Worm (Caenorhabditis elegans) whole organism, L4 larva: ENCODE data around the gene orc-5.

Experiments
- ama-1 ChIP-seq: fragments of 150-350 bp; optimal IDR thresholded peaks from 2 replicates; lab custom pipeline; 2014; ENCODE audit warnings: inconsistent platforms, mixed read lengths
- ceh-82 ChIP-seq: sonication (generic microtip); optimal IDR thresholded peaks from 2 replicates; lab custom pipeline; 2017; ENCODE audit warnings: missing biosample characterization, missing genetic modification characterization
- ces-1 ChIP-seq: fragments of 150-350 bp; sonication (generic microtip); optimal IDR thresholded peaks from 4 replicates; lab custom pipeline; 2014; ENCODE audit warnings: missing biosample characterization, missing genetic modification reagents, missing genetic modification characterization
- dve-1 ChIP-seq: sonication (generic microtip); optimal IDR thresholded peaks from 2 replicates; lab custom pipeline; 2017; ENCODE audit warnings: antibody characterized with exemption, mild to moderate bottlenecking, missing genetic modification characterization, missing compliant biosample characterization; ENCODE audit not compliant: insufficient read depth
- nhr-76 ChIP-seq: fragments of 150-350 bp; optimal IDR thresholded peaks from 2 replicates; lab custom pipeline; 2014; ENCODE audit warnings: missing biosample characterization, missing genetic modification characterization
- zag-1 ChIP-seq: fragments of 150-350 bp; optimal IDR thresholded peaks from 2 replicates; lab custom pipeline; 2014; ENCODE audit warnings: missing biosample characterization, missing genetic modification characterization

- TF ChIP-seq ces-1 = no peak
- no peak for TF ChIP-seq dve-1
- TF ChIP-seq zag-1 (tag; lab: Kevin White, UChicago) = no peak
- no peak for TF ChIP-seq ceh-82
- TF ChIP-seq nhr-76 = no peak
- TF ChIP-seq ama-1 = no peak
Observed at ce11 chrIV:10768146-10768636, 33.8 kb upstream of the orc-5 start, which contains the start of gene T25B9.8.
